Worm (Caenorhabditis elegans) whole organism, young adult: ENCODE results near the gene fbxb-88.

Source experiments
- B0261.1 ChIP-seq: sonication (generic microtip); optimal IDR thresholded peaks from 2 replicates; lab custom pipeline; 2016; ENCODE audit warnings: mild to moderate bottlenecking, missing genetic modification characterization, moderate library complexity, missing compliant biosample characterization
- F57A8.1 ChIP-seq: fragments of 200-800 bp; sonication (Bioruptor generic); optimal IDR thresholded peaks from 2 replicates; lab custom pipeline; 2018; ENCODE audit warnings: mild to moderate bottlenecking, missing genetic modification characterization, moderate library complexity, missing compliant biosample characterization
- T26A5.8 ChIP-seq: sonication (generic microtip); optimal IDR thresholded peaks from 2 replicates; lab custom pipeline; 2016; ENCODE audit warnings: missing genetic modification characterization, missing compliant biosample characterization
- Y53G8AR.9 ChIP-seq: fragments of 200-800 bp; sonication (Bioruptor generic); conservative IDR thresholded peaks from 2 replicates; pipeline ENCODE4 v1.3.6; 2022; ENCODE audit warnings: missing genetic modification reagents, missing genetic modification characterization, missing compliant biosample characterization
- akir-1 ChIP-seq: fragments of 200-800 bp; sonication (Bioruptor generic); optimal IDR thresholded peaks from 2 replicates; lab custom pipeline; 2018; ENCODE audit warnings: mild to moderate bottlenecking, missing genetic modification characterization, moderate library complexity, missing compliant biosample characterization
- ama-1 ChIP-seq, 3 experiments: fragments of 150-350 bp in 1 of 3; sonication (generic microtip) in 2 of 3; optimal IDR thresholded peaks; 2 replicates each; lab custom pipeline; 2014 to 2018; ENCODE audit warnings: missing biosample characterization in 2 of 3, missing genetic modification characterization in 2 of 3, missing genetic modification reagents in 2 of 3
- aptf-3 ChIP-seq: fragments of 200-800 bp; sonication (Bioruptor generic); IDR thresholded peaks from 2 replicates; pipeline ENCODE4 v1.3.6; 2022; ENCODE audit warnings: missing genetic modification characterization, missing compliant biosample characterization
- ceh-40 ChIP-seq: fragments of 200-800 bp; sonication (Bioruptor generic); IDR thresholded peaks from 2 replicates; pipeline ENCODE4 v1.3.6; 2022; ENCODE audit warnings: missing genetic modification characterization, missing compliant biosample characterization
- dox-1 ChIP-seq: fragments of 200-800 bp; sonication (Bioruptor generic); IDR thresholded peaks from 2 replicates; pipeline ENCODE4 v1.3.6; 2022; ENCODE audit warnings: missing genetic modification reagents, missing genetic modification characterization, missing compliant biosample characterization
- dpff-1 ChIP-seq: sonication (generic microtip); optimal IDR thresholded peaks from 2 replicates; lab custom pipeline; 2017; ENCODE audit warnings: mild to moderate bottlenecking, missing genetic modification characterization, missing compliant biosample characterization
- egl-44 ChIP-seq: fragments of 200-800 bp; sonication (Bioruptor generic); IDR thresholded peaks from 2 replicates; pipeline ENCODE4 v1.3.6; 2022; ENCODE audit warnings: missing genetic modification reagents, missing genetic modification characterization, missing compliant biosample characterization
- him-1 ChIP-seq: sonication (generic microtip); optimal IDR thresholded peaks from 2 replicates; lab custom pipeline; 2016; ENCODE audit warnings: missing genotype, missing genetic modification reagents, missing genetic modification characterization, missing compliant biosample characterization
- hlh-12 ChIP-seq: sonication (generic microtip); optimal IDR thresholded peaks from 2 replicates; lab custom pipeline; 2016; ENCODE audit warnings: missing genetic modification characterization, missing compliant biosample characterization
- hlh-26 ChIP-seq: fragments of 200-800 bp; sonication (Bioruptor generic); conservative IDR thresholded peaks from 2 replicates; pipeline ENCODE4 v1.3.6; 2022; ENCODE audit warnings: missing genetic modification reagents, missing genetic modification characterization, missing compliant biosample characterization
- hrde-1 ChIP-seq: sonication (generic microtip); optimal IDR thresholded peaks from 2 replicates; lab custom pipeline; 2016; ENCODE audit warnings: missing genetic modification characterization, mild to moderate bottlenecking, missing compliant biosample characterization, moderate library complexity, missing genotype, missing genetic modification reagents, borderline replicate concordance
- hsf-1 ChIP-seq: fragments of 200-800 bp; sonication (Bioruptor generic); IDR thresholded peaks from 2 replicates; pipeline ENCODE4 v1.3.6; 2022; ENCODE audit warnings: missing genetic modification reagents, missing genetic modification characterization, missing compliant biosample characterization
- lag-1 ChIP-seq: fragments of 200-800 bp; sonication (Bioruptor generic); IDR thresholded peaks from 2 replicates; pipeline ENCODE4 v1.3.6; 2022; ENCODE audit warnings: missing genetic modification reagents, missing genetic modification characterization, missing compliant biosample characterization
- lin-40 ChIP-seq: sonication (generic microtip); optimal IDR thresholded peaks from 2 replicates; lab custom pipeline; 2016; ENCODE audit warnings: missing genetic modification characterization, mild to moderate bottlenecking, missing compliant biosample characterization, missing genotype, missing genetic modification reagents
- lin-54 ChIP-seq: fragments of 200-800 bp; sonication (Bioruptor generic); optimal IDR thresholded peaks from 2 replicates; lab custom pipeline; 2018; ENCODE audit warnings: mild to moderate bottlenecking, missing genetic modification characterization, missing compliant biosample characterization
- lsy-27 ChIP-seq: sonication (generic microtip); optimal IDR thresholded peaks from 2 replicates; lab custom pipeline; 2017; ENCODE audit warnings: missing genetic modification characterization, mild to moderate bottlenecking, missing compliant biosample characterization, antibody characterized with exemption, missing genotype, borderline replicate concordance; ENCODE audit not compliant: insufficient read depth
- mcd-1 ChIP-seq: fragments of 200-800 bp; sonication (Bioruptor generic); IDR thresholded peaks from 2 replicates; pipeline ENCODE4 v1.3.6; 2022; ENCODE audit warnings: missing genetic modification reagents, missing genetic modification characterization, missing compliant biosample characterization
- mxl-1 ChIP-seq: sonication (generic microtip); optimal IDR thresholded peaks from 2 replicates; lab custom pipeline; 2016; ENCODE audit warnings: missing genetic modification characterization, missing compliant biosample characterization
- nfya-1 ChIP-seq: sonication (generic microtip); optimal IDR thresholded peaks from 2 replicates; lab custom pipeline; 2017; ENCODE audit warnings: antibody characterized with exemption, missing compliant biosample characterization, missing genetic modification characterization, borderline replicate concordance; ENCODE audit not compliant: insufficient read depth
- nfya-2 ChIP-seq: fragments of 200-800 bp; sonication (Bioruptor generic); IDR thresholded peaks from 2 replicates; pipeline ENCODE4 v1.3.6; 2022; ENCODE audit warnings: missing genetic modification reagents, missing genetic modification characterization, missing compliant biosample characterization
- nhr-120 ChIP-seq: fragments of 200-800 bp; sonication (Bioruptor generic); IDR thresholded peaks from 2 replicates; pipeline ENCODE4 v1.3.6; 2022; ENCODE audit warnings: missing genetic modification characterization, missing compliant biosample characterization
- nhr-179 ChIP-seq: sonication (generic microtip); optimal IDR thresholded peaks from 2 replicates; lab custom pipeline; 2016; ENCODE audit warnings: mild to moderate bottlenecking, missing genetic modification characterization, missing compliant biosample characterization
- nhr-80 ChIP-seq: sonication (generic microtip); optimal IDR thresholded peaks from 2 replicates; lab custom pipeline; 2016; ENCODE audit warnings: missing genetic modification characterization, missing compliant biosample characterization
- sea-2 ChIP-seq: fragments of 200-800 bp; sonication (Bioruptor generic); IDR thresholded peaks from 2 replicates; pipeline ENCODE4 v1.3.6; 2022; ENCODE audit warnings: missing genetic modification characterization, missing compliant biosample characterization
- somi-1 ChIP-seq: fragments of 200-800 bp; sonication (Bioruptor generic); optimal IDR thresholded peaks from 2 replicates; lab custom pipeline; 2018; ENCODE audit warnings: mild to moderate bottlenecking, missing genetic modification characterization, missing compliant biosample characterization
- sptf-2 ChIP-seq: fragments of 200-800 bp; sonication (Bioruptor generic); optimal IDR thresholded peaks from 2 replicates; lab custom pipeline; 2018; ENCODE audit warnings: mild to moderate bottlenecking, missing genetic modification characterization, missing compliant biosample characterization
- tbx-9 ChIP-seq: sonication (generic microtip); optimal IDR thresholded peaks from 2 replicates; lab custom pipeline; 2016; ENCODE audit warnings: borderline replicate concordance, missing genetic modification characterization, inconsistent platforms, missing compliant biosample characterization
- tlf-1 ChIP-seq: fragments of 200-800 bp; sonication (Bioruptor generic); optimal IDR thresholded peaks from 2 replicates; lab custom pipeline; 2018; ENCODE audit warnings: mild to moderate bottlenecking, missing genetic modification characterization, missing compliant biosample characterization
- zim-3 ChIP-seq: sonication (generic microtip); optimal IDR thresholded peaks from 2 replicates; lab custom pipeline; 2017; ENCODE audit warnings: mild to moderate bottlenecking, missing genetic modification characterization, moderate library complexity, missing compliant biosample characterization
- ztf-28 ChIP-seq: fragments of 200-800 bp; sonication (Bioruptor generic); IDR thresholded peaks from 2 replicates; pipeline ENCODE4 v1.3.6; 2022; ENCODE audit warnings: missing genetic modification reagents, missing genetic modification characterization, missing compliant biosample characterization

fbxb-88 gene

DNA sequence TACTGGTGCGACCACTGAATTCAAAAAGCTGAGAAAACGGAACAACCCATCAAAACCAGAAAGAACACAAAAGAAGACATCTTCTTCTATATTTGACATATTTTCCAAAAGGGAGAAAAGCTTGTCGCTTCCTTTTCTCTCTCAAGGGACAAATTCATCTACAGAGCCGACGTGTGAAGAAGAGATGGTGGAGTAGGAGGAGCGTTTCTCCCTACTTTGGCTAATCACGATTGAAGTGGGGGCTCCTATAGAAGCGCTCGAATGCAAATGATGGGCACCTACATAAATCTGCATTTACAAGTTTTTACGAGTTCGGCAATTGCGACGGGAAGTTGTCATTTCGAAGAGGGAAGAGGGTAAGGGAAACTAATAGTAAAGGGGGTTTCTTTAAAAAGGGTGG, 21.4 kb downstream of the fbxb-88 start:
- TF ChIP-seq nfya-1 (no peak), aptf-3 (GFP tag; lab: Robert Waterston, UW) (no peak), ceh-40 (no peak), lsy-27 (tag; lab: Kevin White, UChicago) (no peak), lin-54 (GFP tag; lab: Kevin White, UChicago) (no peak), nhr-120 (GFP tag; lab: Robert Waterston, UW) (no peak), nfya-2 (GFP tag; lab: Robert Waterston, UW) (no peak), zim-3 (tag; lab: Kevin White, UChicago) (no peak), akir-1 (GFP tag; lab: Kevin White, UChicago) (no peak), lin-40 (tag; lab: Kevin White, UChicago) (no peak), nhr-80 (tag; lab: Kevin White, UChicago) (no peak)

DNA sequence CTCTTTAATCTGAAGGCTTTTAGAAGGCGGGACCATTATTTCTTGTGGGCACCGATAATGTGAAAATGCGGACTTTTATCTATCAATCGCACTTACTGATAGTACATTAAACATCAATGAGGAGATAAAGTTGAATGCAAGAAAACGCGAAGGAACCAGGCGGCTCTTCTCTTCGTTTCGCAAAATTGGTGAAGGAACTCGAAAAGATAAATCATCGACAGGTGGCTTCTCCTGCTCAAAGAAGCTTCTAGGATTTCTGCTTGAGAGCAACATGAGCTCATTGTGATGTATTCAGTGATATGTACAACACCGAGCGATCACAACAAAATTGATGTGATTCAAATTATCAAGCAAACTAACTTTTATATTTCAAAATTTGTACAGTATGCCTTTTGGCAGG, 21.9 kb downstream of the fbxb-88 start:
- TF ChIP-seq dox-1 (GFP tag; lab: Robert Waterston, UW) = no peak
- TF ChIP-seq T26A5.8 (tag; lab: Kevin White, UChicago) = no peak
- TF ChIP-seq lin-40 (tag; lab: Kevin White, UChicago) = no peak
- TF ChIP-seq tlf-1 (GFP tag; lab: Kevin White, UChicago) = no peak
- TF ChIP-seq ama-1 (optimal IDR thresholded peaks at IDR 0.05; lab: Kevin White, UChicago) = no peak
- no peak for TF ChIP-seq ama-1 (GFP tag; optimal IDR thresholded peaks at IDR 0.05; lab: Kevin White, UChicago)
- no peak for TF ChIP-seq tbx-9 (tag; lab: Kevin White, UChicago)
- no peak for TF ChIP-seq hsf-1 (GFP tag; lab: Robert Waterston, UW)
- no peak for TF ChIP-seq lag-1 (GFP tag; lab: Robert Waterston, UW)
- no peak for TF ChIP-seq nhr-80 (tag; lab: Kevin White, UChicago)
- TF ChIP-seq somi-1 (GFP tag; lab: Kevin White, UChicago) = no peak
- TF ChIP-seq nhr-179 = no peak
- TF ChIP-seq him-1 (tag; lab: Kevin White, UChicago) = no peak
- TF ChIP-seq B0261.1 = no peak
- TF ChIP-seq mcd-1 (GFP tag; lab: Robert Waterston, UW) = no peak
- no peak for TF ChIP-seq hlh-12 (tag; lab: Kevin White, UChicago)
- TF ChIP-seq ztf-28 (GFP tag; lab: Robert Waterston, UW) = no peak
- no peak for TF ChIP-seq lsy-27 (tag; lab: Kevin White, UChicago)
- no peak for TF ChIP-seq egl-44 (GFP tag; lab: Robert Waterston, UW)
- no peak for TF ChIP-seq mxl-1 (tag; lab: Kevin White, UChicago)
- TF ChIP-seq, all 124 proteins: peak for 0

DNA sequence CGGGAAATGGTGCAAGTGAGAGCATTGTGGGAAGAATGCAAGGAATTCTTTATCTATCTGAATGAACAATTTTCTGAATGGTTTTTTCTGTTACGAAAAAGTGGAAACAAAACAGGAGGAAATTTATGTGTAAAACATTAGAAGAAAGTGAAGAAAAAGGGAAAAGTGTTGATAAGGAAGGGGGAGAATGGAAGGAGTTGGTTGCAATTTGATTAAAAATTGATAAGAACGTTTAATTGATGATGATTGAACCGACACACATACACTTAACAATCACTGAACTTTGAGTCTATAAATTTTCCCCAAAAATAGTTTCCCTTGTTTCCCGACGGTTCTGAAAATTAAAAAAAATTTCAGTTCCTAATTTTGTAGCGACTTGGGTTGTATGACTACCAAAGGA, 24.8 kb downstream of the fbxb-88 start:
- TF ChIP-seq sptf-2 (GFP tag; lab: Kevin White, UChicago) (no peak), lin-54 (GFP tag; lab: Kevin White, UChicago) (no peak), Y53G8AR.9 (GFP tag; lab: Robert Waterston, UW) (no peak), nhr-80 (tag; lab: Kevin White, UChicago) (peak; percentile 63), dox-1 (GFP tag; lab: Robert Waterston, UW) (no peak)

DNA sequence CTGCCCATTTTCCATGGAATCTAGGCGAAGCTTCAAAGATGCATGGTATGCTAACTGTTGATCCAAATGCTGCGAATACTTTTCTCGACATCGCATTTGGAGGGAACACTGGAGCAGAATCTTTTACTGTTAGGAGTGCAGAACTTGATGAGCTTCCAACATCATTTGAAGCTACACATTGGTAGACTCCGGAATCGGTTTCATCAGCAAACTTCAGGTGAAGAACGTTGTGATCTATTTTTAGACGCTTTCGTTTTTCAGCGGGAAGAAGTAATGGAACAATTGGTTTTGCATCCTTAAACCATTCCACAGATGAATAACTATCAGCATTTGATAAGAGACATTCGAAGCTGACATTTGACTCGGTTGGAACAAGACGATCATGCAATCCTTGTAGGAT, 27.2 kb downstream of the fbxb-88 start:
- TF ChIP-seq F57A8.1 = no peak
- no peak for TF ChIP-seq sea-2 (GFP tag; lab: Robert Waterston, UW)
- TF ChIP-seq hrde-1 (tag; lab: Kevin White, UChicago) = no peak
- TF ChIP-seq hlh-26 = no peak
- no peak for TF ChIP-seq dpff-1
- TF ChIP-seq lag-1 (GFP tag; lab: Robert Waterston, UW) = no peak
- TF ChIP-seq B0261.1 = no peak
